Worm (Caenorhabditis elegans): ENCODE data around the gene R74.7.

ce11 chrIII:4230092-4230491 lies 25.9 kb downstream of the R74.7 start:
- TF ChIP-seq pha-4 (tag; optimal IDR thresholded peaks at IDR 0.05) (no peak), snpc-4 (GFP tag; optimal IDR thresholded peaks at IDR 0.05) (no peak), snpc-4 (tag; optimal IDR thresholded peaks at IDR 0.05) (no peak), nfya-1 (tag; optimal IDR thresholded peaks at IDR 0.05; ENCODE audit: borderline replicate concordance, insufficient read depth) (no peak), lin-54 (GFP tag; optimal IDR thresholded peaks at IDR 0.05) (no peak), nfya-2 (GFP tag; IDR thresholded peaks at IDR 0.05) (no peak), B0035.1 (tag; optimal IDR thresholded peaks at IDR 0.05) (no peak), aptf-3 (GFP tag; IDR thresholded peaks at IDR 0.05) (no peak), F52B5.7 (tag; optimal IDR thresholded peaks at IDR 0.05) (no peak), lin-35 (GFP tag; optimal IDR thresholded peaks at IDR 0.05) (no peak), ceh-40 (GFP tag; IDR thresholded peaks at IDR 0.05) (no peak), hlh-12 (tag; optimal IDR thresholded peaks at IDR 0.05) (no peak), unc-62 (GFP tag; optimal IDR thresholded peaks at IDR 0.05) (no peak)

All from whole organism, young adult.